Fruit fly (Drosophila melanogaster) ovary, adult (tissue): ENCODE results near the gene CG1368.

Experiments
- CG17801 ChIP-seq: fragments of 200-800 bp; optimal IDR thresholded peaks from 2 replicates; lab custom pipeline; 2019; ENCODE audit warnings: missing biosample characterization, mild to moderate bottlenecking, missing genetic modification characterization, moderate library complexity; ENCODE audit not compliant: partially characterized antibody

The CG1368 gene

DNA sequence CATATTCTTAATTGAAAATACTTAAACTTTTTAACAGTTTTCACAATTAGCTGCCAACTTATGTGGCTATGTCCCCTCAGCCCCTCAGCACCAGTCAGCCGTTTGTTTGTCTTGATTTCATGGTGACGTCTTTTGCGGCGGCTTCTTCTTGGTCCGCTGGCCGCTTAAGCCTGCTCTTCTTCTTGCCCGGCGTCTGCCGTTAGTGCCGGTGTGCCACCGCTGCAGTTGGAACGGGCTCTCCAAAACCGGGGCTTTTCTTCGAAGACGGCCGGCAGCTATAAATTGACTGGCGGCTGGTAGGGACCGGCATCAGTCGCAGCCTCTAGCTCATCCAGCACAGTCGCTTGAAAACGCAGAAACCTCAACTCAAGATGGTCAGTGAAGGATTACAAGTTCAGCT lies at the start of gene CG1368:
TSS of gene CG1368 (plus strand) at position 301 of the 400 bp plus-strand sequence.
- TF ChIP-seq CG17801: no peak

DNA sequence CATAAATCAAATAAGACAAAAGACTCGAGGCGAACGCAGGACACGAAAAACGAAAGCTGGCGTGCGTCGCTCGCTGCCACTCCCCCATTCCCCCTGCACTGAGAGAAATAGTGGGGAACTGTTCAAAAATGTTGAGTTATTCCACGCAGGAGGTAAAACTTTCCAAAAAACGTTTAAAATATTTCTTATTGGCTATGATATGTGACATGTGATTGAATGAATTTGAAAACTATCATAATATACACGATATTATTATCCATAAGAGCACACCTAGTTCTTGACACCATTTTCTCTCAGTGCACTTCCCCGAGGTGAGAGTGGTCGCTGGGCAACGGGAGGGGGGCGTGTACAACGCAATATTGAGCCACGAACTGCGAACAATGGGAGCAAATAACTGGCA lies 40.6 kb upstream of the CG1368 start:
- TF ChIP-seq CG17801: no peak

DNA sequence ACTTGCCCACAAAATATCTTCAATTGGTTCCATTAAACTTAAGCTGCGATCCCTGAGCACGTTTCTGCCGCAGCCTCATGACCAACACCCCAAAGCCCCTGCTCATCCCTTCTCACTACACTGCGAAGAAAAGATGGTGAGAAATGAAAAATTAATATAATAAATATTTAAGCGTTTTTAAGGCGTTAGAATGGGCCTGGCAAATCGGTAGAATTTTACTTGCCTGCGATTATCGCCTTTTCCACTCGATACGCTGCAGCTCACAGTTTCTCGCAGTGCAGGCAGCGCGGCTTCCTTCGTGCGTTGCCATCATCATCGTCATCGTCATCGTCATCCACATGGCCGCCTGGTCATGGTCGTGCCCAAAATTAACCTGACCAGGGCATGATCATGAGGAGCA lies 26.4 kb upstream of the CG1368 start:
- no peak for TF ChIP-seq CG17801

DNA sequence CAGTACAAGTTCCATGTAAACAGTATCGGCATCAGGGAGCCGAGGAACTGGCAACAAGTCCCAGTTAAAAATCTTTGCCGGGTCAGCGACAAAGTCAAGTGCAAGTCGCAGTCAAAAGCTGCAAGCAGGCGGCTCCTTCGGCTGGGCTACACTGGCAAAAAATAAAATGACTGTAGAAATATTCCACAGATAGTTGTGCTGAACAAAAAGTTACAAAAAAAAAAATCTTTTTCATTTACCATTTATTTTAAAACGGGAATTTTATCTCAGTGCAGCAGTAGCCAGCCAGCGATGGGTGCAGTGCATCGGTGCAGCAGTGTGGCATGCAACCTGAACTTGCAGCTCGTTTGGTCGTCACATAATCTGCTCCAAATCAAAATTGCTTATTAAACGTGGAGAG lies 25.2 kb upstream of the CG1368 start:
- TF ChIP-seq CG17801: no peak

DNA sequence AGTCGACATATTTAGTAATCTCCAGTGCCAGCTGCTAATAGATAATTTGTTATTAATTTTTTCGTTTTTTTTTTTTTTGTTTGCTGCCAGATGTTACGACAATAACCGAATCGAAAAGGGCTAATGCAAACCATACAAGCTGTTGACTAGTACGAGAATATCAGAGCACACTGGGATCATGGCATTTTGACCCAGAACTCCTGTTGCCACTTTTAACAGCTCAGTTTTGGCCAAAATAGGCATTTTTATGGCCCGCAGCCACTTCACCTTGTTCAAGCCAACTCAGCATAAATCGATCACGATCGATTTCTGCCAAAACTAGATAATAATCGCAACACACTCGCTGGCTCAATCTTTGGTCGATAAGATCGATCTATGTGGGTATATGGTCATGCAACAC lies 22.6 kb upstream of the CG1368 start, which contains the start of gene CG12479:
TSS of gene CG12479 (minus strand) at position 101 of the 400 bp plus-strand sequence.
- no peak for TF ChIP-seq CG17801

DNA sequence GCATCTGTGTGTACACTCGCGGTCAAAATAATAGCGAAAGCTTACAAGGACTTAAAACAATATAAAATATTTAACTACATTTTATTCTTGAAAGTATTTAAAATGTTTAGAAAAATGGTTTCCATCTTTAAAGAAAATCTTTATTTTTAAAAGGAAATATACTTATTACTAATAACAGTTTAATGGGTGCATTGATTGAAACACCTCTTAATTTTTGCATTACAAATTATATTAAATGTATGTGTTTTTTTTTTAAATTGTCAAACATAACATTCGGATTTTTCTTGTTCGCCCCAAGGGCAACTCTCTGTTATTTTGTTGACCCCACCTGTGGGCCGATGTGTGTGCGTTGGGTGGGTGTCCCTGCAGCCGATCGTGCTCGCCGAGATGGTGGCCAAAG lies 20.9 kb upstream of the CG1368 start:
- no peak for TF ChIP-seq CG17801

DNA sequence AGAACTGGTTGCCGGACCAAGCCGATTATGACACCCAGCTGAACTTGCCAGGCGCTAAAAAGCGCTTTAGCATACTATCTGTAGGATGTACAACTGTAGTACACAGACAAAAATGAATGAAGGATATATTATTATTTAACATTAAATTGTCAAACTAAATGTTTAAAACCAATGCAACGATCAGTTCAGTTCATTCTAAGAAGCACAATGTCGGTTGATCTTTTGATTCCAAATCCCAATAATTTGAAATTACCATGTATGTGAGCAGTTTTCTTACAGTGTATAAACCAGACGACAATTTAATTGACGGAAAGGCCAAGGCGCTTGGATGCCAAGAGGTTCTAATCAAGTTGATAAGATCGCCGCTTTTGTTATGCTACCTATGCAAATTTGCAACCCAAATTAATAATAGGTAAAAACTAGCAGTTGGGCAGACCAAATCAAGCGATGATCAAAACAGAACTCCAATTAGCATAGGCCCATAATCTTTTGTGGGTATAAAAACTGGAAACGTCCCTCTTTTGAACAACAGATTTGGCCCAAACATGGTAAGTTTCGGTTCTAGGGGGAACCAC lies 5.4 kb upstream of the CG1368 start, which contains the start of gene CG12480:
TSS of gene CG12480 (plus strand) at position 525 of the 575 bp plus-strand sequence.
- TF ChIP-seq CG17801: no peak

DNA sequence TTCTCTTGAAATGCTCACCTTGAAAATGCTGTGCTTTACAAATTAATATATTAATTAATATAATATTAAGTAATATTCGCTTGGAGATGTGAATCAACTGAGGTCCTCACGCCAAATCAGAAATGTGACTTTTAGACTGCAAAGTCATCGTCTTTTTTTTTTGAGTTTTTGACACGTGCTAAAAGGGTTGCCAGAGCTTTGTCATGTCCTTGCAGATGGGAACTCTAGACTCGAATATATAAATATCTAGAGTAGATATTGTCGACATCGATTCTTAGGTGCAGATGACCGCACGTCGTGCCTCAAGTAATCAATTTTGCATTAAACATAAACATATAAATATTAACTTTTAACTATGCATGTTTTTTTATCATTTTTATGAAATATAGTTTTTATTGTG lies 2.0 kb upstream of the CG1368 start, which contains the start of gene betaNACtes1:
TSS of gene betaNACtes1 (minus strand) at position 101 of the 400 bp plus-strand sequence.
- TF ChIP-seq CG17801: no peak

DNA sequence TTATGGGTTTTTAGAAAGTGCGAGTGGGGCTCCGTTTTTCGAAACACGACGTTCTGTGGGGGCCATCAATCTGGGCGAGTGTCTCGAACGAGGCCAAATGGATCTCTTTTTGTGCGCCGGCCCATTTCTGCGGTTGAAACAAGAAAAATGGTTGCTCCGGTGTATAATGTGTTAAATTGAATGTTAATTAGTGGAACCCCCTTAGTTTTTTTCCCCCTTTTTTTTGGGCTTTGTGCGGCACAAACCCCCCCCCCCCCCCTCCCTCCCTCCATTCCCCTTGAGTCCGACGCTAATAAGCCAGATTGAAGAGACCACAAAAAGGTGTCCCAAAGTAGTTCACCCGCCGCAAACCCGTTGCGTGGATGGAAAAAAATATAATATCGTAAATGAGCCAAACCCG lies 902 bp upstream of the CG1368 start:
- no peak for TF ChIP-seq CG17801

DNA sequence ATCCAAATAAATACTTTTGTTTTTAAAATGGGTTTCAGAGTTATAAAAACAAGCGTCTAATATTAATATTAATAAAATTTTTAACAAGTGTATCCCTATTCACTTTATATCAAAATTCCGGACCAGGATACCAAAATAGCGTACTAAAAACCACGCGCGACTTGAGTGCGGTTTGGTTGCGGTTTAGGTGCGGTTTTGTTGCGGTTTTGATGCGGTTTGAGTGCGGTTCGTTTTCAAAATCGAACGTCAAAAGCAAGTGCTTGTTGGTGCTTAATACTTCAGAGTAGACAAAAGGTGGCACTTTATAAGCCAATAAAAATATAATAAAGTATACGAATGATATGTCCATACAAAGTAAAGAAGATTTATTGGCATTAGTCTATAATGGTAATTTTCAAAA lies 1.1 kb downstream of the CG1368 start:
- TF ChIP-seq CG17801: no peak

DNA sequence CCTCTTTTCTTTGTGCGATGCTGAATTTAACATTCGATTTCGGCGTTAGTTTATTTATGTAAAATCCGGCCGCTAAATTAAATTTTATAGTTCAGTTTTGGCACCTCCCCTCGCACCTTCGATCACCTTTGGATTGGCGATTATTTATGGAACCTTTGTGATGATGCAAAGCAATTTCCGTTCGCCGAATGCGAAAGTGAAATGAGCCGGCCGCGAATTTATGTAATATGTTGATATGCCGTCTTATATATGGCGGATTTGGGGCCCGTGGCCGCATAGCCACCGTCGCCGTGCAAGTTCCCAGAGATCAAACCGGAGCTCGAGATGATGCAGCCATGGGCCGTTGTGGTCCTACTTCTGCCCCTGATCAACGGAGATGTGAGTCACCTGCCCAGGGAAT lies 2.1 kb downstream of the CG1368 start, which contains the start of gene CG11581:
TSS of gene CG11581 (plus strand) at position 301 of the 400 bp plus-strand sequence.
- no peak for TF ChIP-seq CG17801

DNA sequence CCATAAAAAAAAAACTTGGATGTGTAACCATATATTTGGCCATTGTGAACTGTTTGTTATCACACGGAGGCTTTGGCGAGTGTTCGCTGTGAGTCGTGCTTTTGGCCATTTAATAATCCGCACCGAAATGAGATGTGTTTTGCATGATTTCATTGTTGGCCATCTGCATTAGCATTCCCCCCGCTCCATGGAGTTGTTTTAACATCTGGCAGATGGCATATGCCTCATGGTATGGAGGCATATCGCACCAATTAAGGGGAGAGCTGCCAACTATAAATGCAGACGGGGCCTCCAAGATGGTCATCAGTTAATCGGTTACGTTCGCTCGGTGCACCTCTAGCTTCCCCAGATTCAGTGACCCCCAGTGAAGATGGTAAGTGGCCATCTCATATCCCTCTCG lies 6.2 kb downstream of the CG1368 start, which contains the start of gene CG11584:
TSS of gene CG11584 (plus strand) at position 301 of the 400 bp plus-strand sequence.
- no peak for TF ChIP-seq CG17801

DNA sequence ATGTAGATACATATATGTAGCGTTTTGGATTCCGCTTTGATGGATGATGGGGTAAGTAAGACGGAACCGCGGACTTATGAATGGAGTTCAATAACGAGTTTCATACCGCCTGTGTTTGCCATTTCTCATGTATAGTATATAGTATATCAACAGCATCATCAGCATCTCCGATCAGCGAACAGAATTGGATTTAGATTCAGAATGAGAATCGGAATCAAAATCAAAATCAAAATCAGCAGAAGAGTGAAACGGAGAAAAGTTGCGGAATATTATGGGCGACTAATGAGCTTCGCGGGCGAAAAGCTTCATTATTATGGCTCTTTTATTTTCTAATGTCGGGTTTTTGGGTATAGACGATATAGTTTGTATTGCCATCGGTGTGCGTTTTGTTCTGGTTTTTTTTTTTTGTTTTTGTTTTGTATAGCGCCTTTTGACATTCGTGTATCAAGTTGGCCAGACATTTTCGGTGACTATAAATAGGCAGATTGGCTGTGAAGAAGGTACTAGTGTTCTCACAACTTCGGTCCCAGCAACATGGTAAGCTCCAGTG lies 9.6 kb downstream of the CG1368 start, which contains the start of gene CG32603:
TSS of gene CG32603 (plus strand) at position 500 of the 550 bp plus-strand sequence.
- no peak for TF ChIP-seq CG17801

DNA sequence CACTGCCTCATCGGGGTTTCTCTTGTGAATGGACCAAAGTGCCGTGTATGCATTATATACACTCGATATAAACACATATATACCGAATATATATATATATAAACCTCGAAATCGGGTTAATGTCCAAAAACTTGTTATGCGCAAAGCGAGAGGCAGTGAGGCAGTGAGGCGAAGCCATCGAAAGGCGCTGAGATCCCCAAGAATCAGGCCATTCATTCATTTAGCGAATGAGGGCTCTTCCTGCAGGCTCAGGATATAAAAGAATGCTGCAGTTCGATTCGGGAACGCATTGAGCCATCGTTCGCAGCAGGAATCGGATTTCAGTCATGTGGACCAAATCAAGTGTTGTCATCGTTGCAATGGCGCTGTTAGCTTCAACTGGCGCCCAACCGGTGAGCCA lies 12.4 kb downstream of the CG1368 start, which contains the start of gene CG12481:
TSS of gene CG12481 (plus strand) at position 301 of the 400 bp plus-strand sequence.
- no peak for TF ChIP-seq CG17801

DNA sequence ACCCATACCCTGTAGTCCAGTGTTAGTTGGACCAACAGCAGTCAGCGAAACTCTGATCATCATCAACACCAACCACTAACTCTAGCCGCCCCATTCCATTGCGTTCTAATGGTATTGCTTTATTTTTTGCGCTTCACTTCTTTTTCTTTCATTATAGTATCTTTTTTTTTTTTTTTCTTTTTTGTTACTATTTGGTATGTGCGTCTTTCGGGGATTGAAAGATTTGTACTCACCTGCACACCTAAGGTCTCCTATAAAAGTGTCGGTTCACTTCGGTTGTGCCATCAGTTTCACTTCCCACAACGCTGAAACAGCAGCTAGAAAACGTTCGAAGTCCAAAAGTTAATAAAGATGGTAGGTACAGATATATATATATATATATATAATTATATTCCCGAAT lies 14.7 kb downstream of the CG1368 start, which contains the start of gene CG11585:
TSS of gene CG11585 (plus strand) at position 301 of the 400 bp plus-strand sequence.
- no peak for TF ChIP-seq CG17801

DNA sequence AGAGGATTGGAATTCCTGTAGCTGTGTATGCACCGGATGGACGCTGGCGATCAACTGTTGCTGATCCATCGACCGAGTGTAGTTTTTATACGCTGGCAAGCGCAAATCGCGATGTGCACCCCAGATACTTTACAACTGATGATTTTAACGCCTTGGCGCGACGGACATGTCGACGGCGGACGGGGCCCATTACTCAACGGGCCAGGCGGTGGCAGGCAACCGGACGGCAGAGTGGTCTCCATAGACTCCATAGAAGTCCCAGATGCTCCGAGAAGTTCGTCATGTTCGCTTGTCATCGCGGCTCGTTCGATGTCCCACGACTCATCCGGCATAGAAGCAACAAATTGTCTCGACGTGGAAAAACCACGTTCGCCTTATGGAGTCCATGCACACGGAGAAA lies 17.4 kb downstream of the CG1368 start, which contains the start of gene CG13403:
TSS of gene CG13403 (minus strand) at position 101 of the 400 bp plus-strand sequence.
- no peak for TF ChIP-seq CG17801

DNA sequence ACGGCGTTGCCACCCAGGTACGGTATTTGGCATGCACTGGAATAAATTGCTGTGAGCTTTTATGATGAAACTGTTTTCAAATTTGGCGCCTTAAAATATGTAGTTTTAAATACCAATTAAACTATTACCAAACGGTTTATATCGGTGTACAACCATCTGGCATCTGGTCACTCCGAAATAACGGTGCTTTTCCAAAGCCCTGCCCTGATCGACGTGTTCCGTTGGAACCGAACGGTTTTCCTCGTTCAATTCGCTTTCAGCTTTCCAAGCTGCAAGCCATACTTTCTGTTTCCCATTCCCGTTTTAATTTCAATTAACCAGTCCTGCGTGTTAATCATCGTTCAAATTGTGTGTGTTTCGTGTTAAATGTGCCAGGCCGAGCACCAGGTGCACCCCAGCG lies 18.5 kb downstream of the CG1368 start, which contains the start of gene yl:
TSS of gene yl (plus strand) at position 202 of the 400 bp plus-strand sequence.
- no peak for TF ChIP-seq CG17801
